Worm (Caenorhabditis elegans): Measurements from ENCODE around the gene mpst-7.

DNA sequence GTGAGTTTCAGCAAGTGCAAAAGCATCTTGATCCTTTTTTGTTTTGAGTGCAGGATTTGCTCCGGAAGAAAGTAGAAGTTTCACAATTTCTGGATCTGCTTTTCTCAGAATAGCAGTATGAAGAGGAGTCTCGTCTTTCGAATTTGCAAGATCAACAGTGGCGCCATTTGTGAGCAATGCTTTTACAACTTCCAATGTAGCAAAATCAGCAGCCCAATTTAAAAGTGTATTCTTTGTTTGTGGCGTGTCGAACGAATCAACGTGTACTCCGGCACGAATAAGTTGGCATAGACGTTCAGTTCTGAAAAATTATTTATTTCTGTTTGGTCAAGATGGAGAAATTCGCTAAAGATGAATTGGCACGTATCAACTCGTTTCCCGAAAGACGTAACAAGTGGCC lies 11.3 kb downstream of the mpst-7 start, which contains the start of gene T16G1.13:
- TF ChIP-seq B0261.1 (tag; optimal IDR thresholded peaks at IDR 0.05) (no peak), hsf-1 (GFP tag; IDR thresholded peaks at IDR 0.05) (no peak), snpc-4 (GFP tag; optimal IDR thresholded peaks at IDR 0.05) (no peak), snpc-4 (tag; optimal IDR thresholded peaks at IDR 0.05) (no peak), Y95B8A.8 (GFP tag; IDR thresholded peaks at IDR 0.05) (no peak), ceh-79 (tag; optimal IDR thresholded peaks at IDR 0.05) (no peak), pha-4 (tag; optimal IDR thresholded peaks at IDR 0.05) (no peak), hmg-20 (GFP tag; IDR thresholded peaks at IDR 0.05) (no peak), efl-1 (GFP tag; optimal IDR thresholded peaks at IDR 0.05) (no peak)
